Fruit fly (Drosophila melanogaster) whole organism, embryonic: ENCODE measurements around the gene CG7914.

Experiments used
- Aef1 ChIP-seq: fragments of 200-800 bp; sonication (Bioruptor generic); IDR thresholded peaks from 3 replicates; pipeline ENCODE4 v1.3.6; 2022; ENCODE audit warnings: missing biosample characterization, missing genetic modification characterization
- Bgb ChIP-seq: fragments of 200-800 bp; sonication (Bioruptor generic); IDR thresholded peaks from 2 replicates; pipeline ENCODE4 v1.3.6; 2022; ENCODE audit warnings: missing biosample characterization, missing genetic modification characterization; ENCODE audit not compliant: partially characterized antibody
- CG10321 ChIP-seq: fragments of 200-800 bp; sonication (Bioruptor generic); IDR thresholded peaks from 2 replicates; pipeline ENCODE4 v1.3.6; 2022; ENCODE audit warnings: missing biosample characterization, missing genetic modification characterization
- CG10366 ChIP-seq: fragments of 200-800 bp; sonication (Bioruptor generic); IDR thresholded peaks from 2 replicates; pipeline ENCODE4 v1.3.6; 2022; ENCODE audit warnings: missing biosample characterization, missing genetic modification characterization
- CG10543 ChIP-seq: fragments of 200-800 bp; sonication (Bioruptor generic); optimal IDR thresholded peaks from 3 replicates; lab custom pipeline; 2017; ENCODE audit warnings: missing biosample characterization, mild to moderate bottlenecking, missing genetic modification characterization, moderate library complexity
- CG1233 ChIP-seq: fragments of 200-800 bp; sonication (Bioruptor generic); optimal IDR thresholded peaks from 4 replicates; lab custom pipeline; 2018; ENCODE audit warnings: missing biosample characterization, mild to moderate bottlenecking, missing genetic modification characterization
- CG13287 ChIP-seq: fragments of 200-800 bp; sonication (Bioruptor generic); IDR thresholded peaks from 2 replicates; pipeline ENCODE4 v1.3.6; 2022; ENCODE audit warnings: missing biosample characterization, missing genetic modification characterization; ENCODE audit not compliant: partially characterized antibody
- CG15601 ChIP-seq: fragments of 200-800 bp; sonication (Bioruptor generic); optimal IDR thresholded peaks from 3 replicates; lab custom pipeline; 2019; ENCODE audit warnings: missing biosample characterization, mild to moderate bottlenecking, missing genetic modification characterization, moderate library complexity
- CG17829 ChIP-seq: fragments of 200-800 bp; optimal IDR thresholded peaks from 2 replicates; lab custom pipeline; 2019; ENCODE audit warnings: missing biosample characterization, mild to moderate bottlenecking, missing genetic modification characterization, moderate library complexity
- CG18011 ChIP-seq: fragments of 200-800 bp; sonication (Bioruptor generic); optimal IDR thresholded peaks from 2 replicates; lab custom pipeline; 2017; ENCODE audit warnings: missing biosample characterization, missing genetic modification characterization, mild to moderate bottlenecking, moderate library complexity, missing genotype
- CG30431 ChIP-seq: fragments of 200-800 bp; sonication (Bioruptor generic); optimal IDR thresholded peaks from 2 replicates; lab custom pipeline; 2017; ENCODE audit warnings: missing biosample characterization, missing genetic modification characterization
- CG6791 ChIP-seq: fragments of 200-800 bp; sonication (Bioruptor generic); IDR thresholded peaks from 3 replicates; pipeline ENCODE4 v1.3.6; 2022; ENCODE audit warnings: missing biosample characterization, missing genetic modification characterization; ENCODE audit not compliant: partially characterized antibody
- CG6813 ChIP-seq: fragments of 200-800 bp; sonication (Bioruptor generic); optimal IDR thresholded peaks from 2 replicates; lab custom pipeline; 2017; ENCODE audit warnings: missing biosample characterization, missing genetic modification characterization, mild to moderate bottlenecking, moderate library complexity, missing genetic modification reagents
- CG8924 ChIP-seq: fragments of 200-800 bp; optimal IDR thresholded peaks from 3 replicates; lab custom pipeline; 2019; ENCODE audit warnings: missing biosample characterization, mild to moderate bottlenecking, missing genetic modification characterization, moderate library complexity
- Drgx ChIP-seq: fragments of 200-800 bp; sonication (Bioruptor generic); IDR thresholded peaks from 2 replicates; pipeline ENCODE4 v1.3.6; 2022; ENCODE audit warnings: missing biosample characterization, missing genetic modification characterization
- HLH4C ChIP-seq: fragments of 200-800 bp; sonication (Bioruptor generic); IDR thresholded peaks from 3 replicates; pipeline ENCODE4 v1.3.6; 2022; ENCODE audit warnings: missing biosample characterization, missing genetic modification characterization; ENCODE audit not compliant: partially characterized antibody
- HmgD ChIP-seq: fragments of 200-800 bp; sonication (Bioruptor generic); optimal IDR thresholded peaks from 3 replicates; lab custom pipeline; 2016; ENCODE audit warnings: missing biosample characterization, missing genetic modification characterization
- Hmr ChIP-seq: fragments of 200-800 bp; sonication (Bioruptor generic); optimal IDR thresholded peaks from 3 replicates; lab custom pipeline; 2017; ENCODE audit warnings: mild to moderate bottlenecking, missing biosample characterization, missing genetic modification reagents, missing genetic modification characterization
- Lhr ChIP-seq: fragments of 200-800 bp; sonication (Bioruptor generic); optimal IDR thresholded peaks from 3 replicates; lab custom pipeline; 2017; ENCODE audit warnings: mild to moderate bottlenecking, missing biosample characterization, missing genetic modification reagents, missing genetic modification characterization
- Mad ChIP-seq: fragments of 200-800 bp; sonication (Bioruptor generic); optimal IDR thresholded peaks from 2 replicates; lab custom pipeline; 2016; ENCODE audit warnings: missing biosample characterization, missing genetic modification characterization
- NC2α ChIP-seq: fragments of 200-800 bp; sonication (Bioruptor generic); optimal IDR thresholded peaks from 2 replicates; lab custom pipeline; 2016; ENCODE audit warnings: missing biosample characterization, missing genetic modification characterization
- NFAT ChIP-seq: fragments of 200-800 bp; sonication (Bioruptor generic); IDR thresholded peaks from 2 replicates; pipeline ENCODE4 v1.3.6; 2022; ENCODE audit warnings: missing biosample characterization, missing genetic modification characterization
- Opbp ChIP-seq: fragments of 200-800 bp; sonication (Bioruptor generic); IDR thresholded peaks from 3 replicates; pipeline ENCODE4 v1.3.6; 2022; ENCODE audit warnings: missing biosample characterization, missing genetic modification characterization; ENCODE audit not compliant: partially characterized antibody
- Xrp1 ChIP-seq: fragments of 200-800 bp; sonication (Bioruptor generic); IDR thresholded peaks from 2 replicates; pipeline ENCODE4 v1.3.6; 2022; ENCODE audit warnings: missing biosample characterization, missing genetic modification characterization
- chinmo ChIP-seq: fragments of 200-800 bp; sonication (Bioruptor generic); IDR thresholded peaks from 4 replicates; pipeline ENCODE4 v1.3.6; 2022; ENCODE audit warnings: missing biosample characterization, missing genetic modification characterization; ENCODE audit not compliant: partially characterized antibody
- crol ChIP-seq: fragments of 200-800 bp; sonication (Bioruptor generic); IDR thresholded peaks from 2 replicates; pipeline ENCODE4 v1.3.6; 2022; ENCODE audit warnings: missing biosample characterization, missing genetic modification characterization
- cwo ChIP-seq: fragments of 200-800 bp; sonication (Bioruptor generic); optimal IDR thresholded peaks from 3 replicates; lab custom pipeline; 2017; ENCODE audit warnings: missing biosample characterization, missing genetic modification characterization, mild to moderate bottlenecking, moderate library complexity, missing genetic modification reagents
- fd64A ChIP-seq: fragments of 200-800 bp; sonication (Bioruptor generic); optimal IDR thresholded peaks from 3 replicates; lab custom pipeline; 2018; ENCODE audit warnings: missing biosample characterization, mild to moderate bottlenecking, missing genetic modification characterization
- gce ChIP-seq: fragments of 200-800 bp; sonication (Bioruptor generic); IDR thresholded peaks from 3 replicates; pipeline ENCODE4 v1.3.6; 2022; ENCODE audit warnings: missing biosample characterization, missing genetic modification characterization
- inv ChIP-seq: fragments of 200-800 bp; sonication (Bioruptor generic); IDR thresholded peaks from 2 replicates; pipeline ENCODE4 v1.3.6; 2022; ENCODE audit warnings: missing biosample characterization, missing genetic modification characterization; ENCODE audit not compliant: partially characterized antibody
- jumu ChIP-seq: fragments of 200-800 bp; sonication (Bioruptor generic); optimal IDR thresholded peaks from 3 replicates; lab custom pipeline; 2016; ENCODE audit warnings: missing biosample characterization, missing genetic modification characterization
- kah ChIP-seq: fragments of 200-800 bp; sonication (Bioruptor generic); optimal IDR thresholded peaks from 2 replicates; lab custom pipeline; 2018; ENCODE audit warnings: missing biosample characterization, mild to moderate bottlenecking, missing genetic modification characterization
- kay ChIP-seq: fragments of 200-800 bp; sonication (Bioruptor generic); optimal IDR thresholded peaks from 2 replicates; lab custom pipeline; 2016; ENCODE audit warnings: missing biosample characterization, missing genetic modification characterization
- knrl ChIP-seq: fragments of 200-800 bp; sonication (Bioruptor generic); IDR thresholded peaks from 3 replicates; pipeline ENCODE4 v1.3.6; 2022; ENCODE audit warnings: missing biosample characterization, missing genetic modification characterization; ENCODE audit not compliant: partially characterized antibody
- nom ChIP-seq: fragments of 200-800 bp; sonication (Bioruptor generic); optimal IDR thresholded peaks from 2 replicates; lab custom pipeline; 2017; ENCODE audit warnings: missing biosample characterization, missing genetic modification characterization, mild to moderate bottlenecking, moderate library complexity, missing genetic modification reagents
- p53 ChIP-seq: fragments of 200-800 bp; sonication (Bioruptor generic); optimal IDR thresholded peaks from 2 replicates; lab custom pipeline; 2016; ENCODE audit warnings: missing biosample characterization, missing genetic modification characterization
- pum ChIP-seq: fragments of 200-800 bp; sonication (Bioruptor generic); optimal IDR thresholded peaks from 2 replicates; lab custom pipeline; 2016; ENCODE audit warnings: missing biosample characterization, missing genetic modification characterization
- row ChIP-seq: fragments of 200-800 bp; sonication (Bioruptor generic); IDR thresholded peaks from 3 replicates; pipeline ENCODE4 v1.3.6; 2022; ENCODE audit warnings: missing biosample characterization, missing genetic modification characterization
- salm ChIP-seq: fragments of 200-800 bp; sonication (Bioruptor generic); optimal IDR thresholded peaks from 2 replicates; lab custom pipeline; 2018; ENCODE audit warnings: missing biosample characterization, mild to moderate bottlenecking, missing genetic modification characterization
- slbo ChIP-seq: fragments of 200-800 bp; sonication (Bioruptor generic); IDR thresholded peaks from 2 replicates; pipeline ENCODE4 v1.3.6; 2022; ENCODE audit warnings: missing biosample characterization, missing genetic modification characterization
- slou ChIP-seq: fragments of 200-800 bp; sonication (Bioruptor generic); optimal IDR thresholded peaks from 3 replicates; lab custom pipeline; 2016; ENCODE audit warnings: missing biosample characterization, missing genetic modification characterization
- stwl ChIP-seq: fragments of 200-800 bp; sonication (Bioruptor generic); optimal IDR thresholded peaks from 3 replicates; lab custom pipeline; 2018; ENCODE audit warnings: missing biosample characterization, mild to moderate bottlenecking, missing genetic modification characterization, moderate library complexity
- sug ChIP-seq: fragments of 200-800 bp; optimal IDR thresholded peaks from 2 replicates; lab custom pipeline; 2019; ENCODE audit warnings: missing biosample characterization, mild to moderate bottlenecking, missing genetic modification characterization, moderate library complexity
- unc-4 ChIP-seq: fragments of 200-800 bp; sonication (Bioruptor generic); IDR thresholded peaks from 2 replicates; pipeline ENCODE4 v1.3.6; 2022; ENCODE audit warnings: missing biosample characterization, missing genetic modification characterization; ENCODE audit not compliant: partially characterized antibody
- vnd ChIP-seq: fragments of 200-800 bp; sonication (Bioruptor generic); IDR thresholded peaks from 3 replicates; pipeline ENCODE4 v1.3.6; 2022; ENCODE audit warnings: missing biosample characterization, missing genetic modification characterization; ENCODE audit not compliant: partially characterized antibody
- vvl ChIP-seq: fragments of 200-800 bp; sonication (Bioruptor generic); IDR thresholded peaks from 2 replicates; pipeline ENCODE4 v1.3.6; 2022; ENCODE audit warnings: missing biosample characterization, missing genetic modification characterization
- yki ChIP-seq: fragments of >200 bp; optimal IDR thresholded peaks from 3 replicates; lab custom pipeline; 2018

The CG7914 gene

dm6 chrX:19153288-19154130, 39.7 kb downstream of the CG7914 start (continued):
- peak; percentile 94 for TF ChIP-seq chinmo
- TF ChIP-seq kah (GFP tag; lab: Kevin White, UChicago): peak; percentile 100
- TF ChIP-seq CG18011 (GFP tag; lab: Kevin White, UChicago): peak; percentile 22
- TF ChIP-seq Aef1 (GFP tag; lab: Robert Waterston, UW): peak; percentile 54; the same call in 1 of the 3 replicates
- peak; percentile 56 for TF ChIP-seq HmgD (GFP tag; lab: Kevin White, UChicago)
- TF ChIP-seq jumu (GFP tag; lab: Kevin White, UChicago): no peak
- TF ChIP-seq CG10543 (GFP tag; lab: Kevin White, UChicago): peak; percentile 87
- 0 out of 3 replicates have a peak, but pooled peaks have one; percentile 31 for TF ChIP-seq gce (GFP tag; lab: Robert Waterston, UW)
- no peak for TF ChIP-seq CG30431 (GFP tag; lab: Kevin White, UChicago)
- peak; percentile 32; the same call in 1 of the 2 replicates for TF ChIP-seq NFAT
- peak; percentile 31 for TF ChIP-seq nom (GFP tag; lab: Kevin White, UChicago)
- TF ChIP-seq fd64A: no peak
- TF ChIP-seq HLH4C (GFP tag; lab: Robert Waterston, UW): peak; percentile 28; the same call in 1 of the 3 replicates
- peak; percentile 8 for TF ChIP-seq CG8924 (tag; lab: Kevin White, UChicago)
- TF ChIP-seq cwo (GFP tag; lab: Kevin White, UChicago): peak; percentile 91
- TF ChIP-seq CG15601 (tag; lab: Kevin White, UChicago): no peak
- no peak for TF ChIP-seq Lhr (GFP tag; lab: Kevin White, UChicago)
- TF ChIP-seq pum (GFP tag; lab: Kevin White, UChicago): no peak
- no peak for TF ChIP-seq vnd
- 0 out of 2 replicates have a peak, but pooled peaks have one; percentile 19 for TF ChIP-seq vvl (GFP tag; lab: Robert Waterston, UW)
- peak; percentile 96 for TF ChIP-seq crol
- TF ChIP-seq slou (GFP tag; lab: Kevin White, UChicago): no peak
- TF ChIP-seq Mad (GFP tag; lab: Kevin White, UChicago): peak; percentile 22
- 0 out of 2 replicates have a peak, but pooled peaks have one; percentile 17 for TF ChIP-seq slbo
- TF ChIP-seq kay: peak; percentile 88
- TF ChIP-seq Opbp (GFP tag; lab: Robert Waterston, UW): 0 out of 3 replicates have a peak, but pooled peaks have one; percentile 55
- peak; percentile 61 for TF ChIP-seq NC2α
- TF ChIP-seq Drgx (GFP tag; lab: Robert Waterston, UW): peak; percentile 28; the same call in 1 of the 2 replicates
- TF ChIP-seq inv (GFP tag; lab: Robert Waterston, UW): no peak
- TF ChIP-seq Bgb (GFP tag; lab: Robert Waterston, UW): peak; percentile 51; the same call in 1 of the 2 replicates
- 0 out of 3 replicates have a peak, but pooled peaks have one; percentile 17 for TF ChIP-seq CG6791 (GFP tag; lab: Robert Waterston, UW)
- 0 out of 2 replicates have a peak, but pooled peaks have one; percentile 36 for TF ChIP-seq CG10321 (GFP tag; lab: Robert Waterston, UW)
- TF ChIP-seq CG17829 (tag; lab: Kevin White, UChicago): peak; percentile 22
- TF ChIP-seq CG1233: no peak
- TF ChIP-seq Xrp1 (GFP tag; lab: Robert Waterston, UW): no peak
- peak; percentile 28 for TF ChIP-seq CG6813 (GFP tag; lab: Kevin White, UChicago)
- no peak for TF ChIP-seq salm (tag; lab: Kevin White, UChicago)
- peak; percentile 75 for TF ChIP-seq yki (lab: Kevin White, UChicago)
- TF ChIP-seq CG10366 (GFP tag; lab: Robert Waterston, UW): no peak
- TF ChIP-seq p53 (GFP tag; lab: Kevin White, UChicago): no peak
- no peak for TF ChIP-seq stwl (tag; lab: Kevin White, UChicago)
- TF ChIP-seq Hmr (GFP tag; lab: Kevin White, UChicago): peak; percentile 9
- TF ChIP-seq unc-4 (GFP tag; lab: Robert Waterston, UW): 0 out of 2 replicates have a peak, but pooled peaks have one; percentile 21
- TF ChIP-seq sug: peak; percentile 87
- TF ChIP-seq row: peak; percentile 6; the same call in 1 of the 3 replicates
- peak; percentile 49; the same call in 1 of the 2 replicates for TF ChIP-seq CG13287 (GFP tag; lab: Robert Waterston, UW)
- peak; percentile 31; the same call in 1 of the 3 replicates for TF ChIP-seq knrl (GFP tag; lab: Robert Waterston, UW)
